Worm (Caenorhabditis elegans) whole organism, L4/young adult: ENCODE data around the gene ule-2.

Experiments used
- W03F9.2 ChIP-seq: fragments of 150-350 bp; optimal IDR thresholded peaks from 2 replicates; lab custom pipeline; 2014; ENCODE audit warnings: missing biosample characterization, missing genetic modification characterization
- dao-5 ChIP-seq: sonication (generic microtip); optimal IDR thresholded peaks from 2 replicates; lab custom pipeline; 2016; ENCODE audit warnings: missing genotype, missing genetic modification characterization, moderate library complexity, missing compliant biosample characterization
- him-1 ChIP-seq: sonication (generic microtip); optimal IDR thresholded peaks from 2 replicates; lab custom pipeline; 2016; ENCODE audit warnings: missing genotype, missing genetic modification reagents, missing genetic modification characterization, missing compliant biosample characterization

ce11 chrIV:14610942-14611724, 23.8 kb upstream of the ule-2 start:
- TF ChIP-seq him-1 (tag; lab: Kevin White, UChicago) (no peak), W03F9.2 (tag; lab: Kevin White, UChicago) (no peak), dao-5 (peak; percentile 5)
